Worm (Caenorhabditis elegans) whole organism, L2 larva: ENCODE measurements around the gene Y73B3B.1.
"Not testable (repeated sequence)": the region's sequence is repeated elsewhere in the genome, so short reads cannot be mapped to it uniquely, and the experiment has no call there.

ENCODE experiments used
- C34F6.9 ChIP-seq: fragments of 150-350 bp; optimal IDR thresholded peaks from 2 replicates; lab custom pipeline; 2014; ENCODE audit warnings: missing biosample characterization, missing genetic modification characterization
- R02D3.7 ChIP-seq: fragments of 150-350 bp; optimal IDR thresholded peaks from 2 replicates; lab custom pipeline; 2014; ENCODE audit warnings: missing biosample characterization, missing genetic modification characterization
- Y55F3AM.14 ChIP-seq: fragments of 200-800 bp; sonication (Bioruptor generic); optimal IDR thresholded peaks from 2 replicates; lab custom pipeline; 2018; ENCODE audit warnings: mild to moderate bottlenecking, missing genetic modification characterization, missing compliant biosample characterization
- alr-1 ChIP-seq: fragments of 150-350 bp; optimal IDR thresholded peaks from 2 replicates; lab custom pipeline; 2014; ENCODE audit warnings: missing biosample characterization, missing genetic modification characterization
- aly-2 ChIP-seq: fragments of 150-350 bp; optimal IDR thresholded peaks from 2 replicates; lab custom pipeline; 2014; ENCODE audit warnings: missing biosample characterization, missing genetic modification characterization
- blmp-1 ChIP-seq: sonication (generic microtip); optimal IDR thresholded peaks from 2 replicates; lab custom pipeline; 2017; ENCODE audit warnings: missing genetic modification characterization, mild to moderate bottlenecking, missing compliant biosample characterization, antibody characterized with exemption, moderate library complexity; ENCODE audit not compliant: insufficient read depth
- ceh-82 ChIP-seq: fragments of 150-350 bp; optimal IDR thresholded peaks from 2 replicates; lab custom pipeline; 2014; ENCODE audit warnings: missing biosample characterization, missing genetic modification characterization
- crh-2 ChIP-seq: sonication (generic microtip); optimal IDR thresholded peaks from 2 replicates; lab custom pipeline; 2017; ENCODE audit warnings: missing biosample characterization, missing genetic modification characterization
- dmd-4 ChIP-seq: sonication (generic microtip); optimal IDR thresholded peaks from 2 replicates; lab custom pipeline; 2017; ENCODE audit warnings: missing biosample characterization, missing genetic modification characterization
- egl-27 ChIP-seq: sonication (generic microtip); optimal IDR thresholded peaks from 3 replicates; lab custom pipeline; 2017; ENCODE audit warnings: missing biosample characterization, missing genetic modification reagents, missing genetic modification characterization
- elt-1 ChIP-seq: fragments of 150-350 bp; optimal IDR thresholded peaks from 2 replicates; lab custom pipeline; 2014; ENCODE audit warnings: missing biosample characterization, missing genetic modification characterization
- elt-3 ChIP-seq: sonication (generic microtip); optimal IDR thresholded peaks from 2 replicates; lab custom pipeline; 2017; ENCODE audit warnings: missing biosample characterization, missing genetic modification characterization
- gmeb-1 ChIP-seq: fragments of 150-350 bp; optimal IDR thresholded peaks from 2 replicates; lab custom pipeline; 2014; ENCODE audit warnings: missing biosample characterization, missing genetic modification characterization
- lsy-2 ChIP-seq, 2 experiments: fragments of 150-350 bp in 1 of 2; sonication (generic microtip) in 1 of 2; optimal IDR thresholded peaks; 2 replicates each; lab custom pipeline; 2014 to 2017; ENCODE audit warnings: missing biosample characterization in 2 of 2, missing genetic modification characterization in 2 of 2
- mab-5 ChIP-seq: fragments of 150-350 bp; optimal IDR thresholded peaks from 2 replicates; lab custom pipeline; 2014; ENCODE audit warnings: missing biosample characterization, missing genetic modification characterization
- mbf-1 ChIP-seq: sonication (generic microtip); optimal IDR thresholded peaks from 2 replicates; lab custom pipeline; 2017; ENCODE audit warnings: missing biosample characterization, missing genetic modification characterization
- nhr-11 ChIP-seq: fragments of 150-350 bp; optimal IDR thresholded peaks from 2 replicates; lab custom pipeline; 2014; ENCODE audit warnings: missing biosample characterization, missing genetic modification characterization
- nhr-12 ChIP-seq: fragments of 150-350 bp; optimal IDR thresholded peaks from 2 replicates; lab custom pipeline; 2014; ENCODE audit warnings: missing biosample characterization, missing genetic modification characterization
- nhr-129 ChIP-seq: fragments of 150-350 bp; optimal IDR thresholded peaks from 2 replicates; lab custom pipeline; 2014; ENCODE audit warnings: missing biosample characterization, missing genetic modification characterization
- nhr-23 ChIP-seq: fragments of 150-350 bp; optimal IDR thresholded peaks from 2 replicates; lab custom pipeline; 2014; ENCODE audit warnings: missing biosample characterization, missing genetic modification reagents, missing genetic modification characterization
- nhr-77 ChIP-seq: fragments of 150-350 bp; optimal IDR thresholded peaks from 2 replicates; lab custom pipeline; 2014; ENCODE audit warnings: missing biosample characterization, missing genetic modification characterization
- peb-1 ChIP-seq: fragments of 150-350 bp; optimal IDR thresholded peaks from 2 replicates; lab custom pipeline; 2014; ENCODE audit warnings: missing biosample characterization, missing genetic modification characterization
- sem-4 ChIP-seq: fragments of 150-350 bp; optimal IDR thresholded peaks from 2 replicates; lab custom pipeline; 2014; ENCODE audit warnings: missing biosample characterization, missing genetic modification reagents, missing genetic modification characterization
- skn-1 ChIP-seq: sonication (generic microtip); optimal IDR thresholded peaks from 2 replicates; lab custom pipeline; 2017; ENCODE audit warnings: missing biosample characterization, missing genetic modification characterization
- sma-3 ChIP-seq: sonication (generic microtip); optimal IDR thresholded peaks from 2 replicates; lab custom pipeline; 2016; ENCODE audit warnings: missing genetic modification reagents, missing genetic modification characterization, missing compliant biosample characterization
- sma-9 ChIP-seq, 2 experiments: fragments of 150-350 bp in 1 of 2; sonication (generic microtip) in 1 of 2; optimal IDR thresholded peaks; 2 replicates each; lab custom pipeline; 2014 to 2016; ENCODE audit warnings: missing genetic modification characterization in 2 of 2, mild to moderate bottlenecking in 1 of 2, missing biosample characterization in 1 of 2, missing compliant biosample characterization in 1 of 2, missing genetic modification reagents in 1 of 2, moderate library complexity in 1 of 2
- snpc-4 ChIP-seq: fragments of 150-350 bp; optimal IDR thresholded peaks from 2 replicates; lab custom pipeline; 2014; ENCODE audit warnings: missing biosample characterization, missing genetic modification characterization
- unc-39 ChIP-seq: fragments of 150-350 bp; optimal IDR thresholded peaks from 2 replicates; lab custom pipeline; 2014; ENCODE audit warnings: missing biosample characterization, missing genetic modification characterization
- unc-55 ChIP-seq: fragments of 150-350 bp; sonication (generic microtip); optimal IDR thresholded peaks from 3 replicates; lab custom pipeline; 2014; ENCODE audit warnings: missing biosample characterization, missing genetic modification reagents, missing genetic modification characterization
- unc-62 ChIP-seq: fragments of 150-350 bp; optimal IDR thresholded peaks from 2 replicates; lab custom pipeline; 2014; ENCODE audit warnings: missing biosample characterization, missing genetic modification reagents, missing genetic modification characterization
- ztf-1 ChIP-seq: fragments of 200-800 bp; sonication (Bioruptor generic); conservative IDR thresholded peaks from 2 replicates; pipeline ENCODE4 v1.3.6; 2022; ENCODE audit warnings: missing genetic modification characterization, missing compliant biosample characterization
- ztf-11 ChIP-seq: sonication (generic microtip); optimal IDR thresholded peaks from 2 replicates; lab custom pipeline; 2017; ENCODE audit warnings: missing biosample characterization, missing genetic modification characterization
- ztf-4 ChIP-seq: fragments of 150-350 bp; optimal IDR thresholded peaks from 2 replicates; lab custom pipeline; 2014; ENCODE audit warnings: missing biosample characterization, missing genetic modification characterization

Gene Y73B3B.1

DNA sequence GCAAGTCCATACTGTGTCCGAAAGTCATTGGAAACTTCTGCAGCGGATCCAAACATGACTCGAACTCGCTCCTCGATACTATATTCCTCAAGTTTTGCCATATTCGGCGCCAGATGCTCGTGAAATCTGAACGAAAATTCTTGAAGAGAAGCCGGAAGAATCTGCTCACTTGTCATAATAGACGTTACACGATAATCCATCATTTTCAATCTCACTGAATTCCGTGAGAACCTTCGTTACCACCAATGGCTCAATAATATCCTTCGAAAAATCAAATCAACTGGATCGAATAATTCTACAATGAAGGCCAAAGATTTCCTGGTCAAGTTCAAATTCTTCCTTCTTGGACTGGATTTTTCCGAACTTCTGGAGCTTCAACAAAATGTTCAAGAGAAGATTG is at the start of gene Y73B3B.1:
Gene Y73B3B.1 (minus strand): TSS at position 101 of the 400 bp plus-strand sequence.
- not testable (repeated sequence) for TF ChIP-seq nhr-11, unc-39, dmd-4 (tag; lab: Kevin White, UChicago)

DNA sequence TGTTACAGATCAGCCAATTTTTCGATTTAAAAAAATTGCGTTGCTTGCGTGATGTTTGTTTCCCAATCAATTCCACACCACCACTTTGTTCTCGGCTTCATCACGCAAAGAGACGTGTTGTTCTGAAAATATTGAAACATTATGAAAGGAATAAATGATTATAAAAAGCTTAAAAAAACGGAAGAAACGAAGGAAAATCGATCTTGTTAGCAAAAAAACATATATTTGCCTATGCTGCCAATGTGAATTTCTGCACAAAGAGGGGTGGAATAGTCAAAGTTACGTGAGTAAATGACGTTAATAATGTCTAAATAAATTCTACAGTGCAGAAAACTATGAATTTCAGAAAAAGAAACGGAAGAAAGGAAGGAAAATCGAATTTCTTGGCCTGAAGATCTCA is 28.0 kb upstream of the Y73B3B.1 start, which contains the start of gene AC8.10:
Gene AC8.10 (minus strand): TSS at position 101 of the 400 bp plus-strand sequence.
- TF ChIP-seq Y55F3AM.14; snpc-4 (tag; lab: Kevin White, UChicago); dmd-4 (tag; lab: Kevin White, UChicago): not testable (repeated sequence)

DNA sequence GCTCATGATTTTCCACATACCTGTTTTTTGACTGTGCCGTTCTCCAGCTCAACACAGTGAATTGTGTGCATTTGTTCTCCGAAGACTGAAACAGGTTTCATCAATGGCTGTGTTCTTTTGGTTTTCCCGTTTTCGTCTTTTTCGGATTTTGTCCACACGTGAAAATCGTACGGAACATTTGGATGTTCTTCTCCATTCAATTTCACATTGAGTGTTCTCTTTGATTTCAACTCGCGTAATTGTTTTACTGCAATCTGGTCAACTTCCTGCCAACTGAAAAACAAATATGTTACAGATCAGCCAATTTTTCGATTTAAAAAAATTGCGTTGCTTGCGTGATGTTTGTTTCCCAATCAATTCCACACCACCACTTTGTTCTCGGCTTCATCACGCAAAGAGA is 18.3 kb upstream of the Y73B3B.1 start, which contains the start of gene AC8.3:
Gene AC8.3 (minus strand): TSS at position 101 of the 400 bp plus-strand sequence.
- TF ChIP-seq nhr-77; elt-3; lsy-2 (tag; optimal IDR thresholded peaks at IDR 0.05; lab: Kevin White, UChicago): not testable (repeated sequence)

DNA sequence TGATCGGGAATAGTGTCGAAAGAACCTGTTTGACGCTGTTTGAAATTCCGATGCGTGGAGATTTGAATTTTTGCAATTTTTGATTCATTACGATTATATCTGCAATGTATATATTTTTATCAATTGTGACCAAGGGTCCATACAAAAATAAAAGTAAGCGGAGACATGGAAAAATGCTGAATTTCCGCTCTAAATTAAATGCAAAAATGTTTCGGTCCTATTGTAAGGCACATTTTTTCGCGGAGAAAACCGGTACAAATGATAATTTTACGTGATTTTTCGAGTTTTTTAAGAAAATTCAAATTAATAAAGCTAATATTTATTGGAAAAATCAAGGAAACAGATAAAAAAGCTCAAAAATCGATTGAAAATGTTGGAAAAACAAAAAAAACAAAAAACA is 4.4 kb upstream of the Y73B3B.1 start, which contains the start of gene set-28:
Gene set-28 (minus strand): TSS at position 101 of the 400 bp plus-strand sequence.
- TF ChIP-seq gmeb-1; sma-9 (GFP tag; optimal IDR thresholded peaks at IDR 0.05; lab: Kevin White, UChicago); sma-9 (tag; optimal IDR thresholded peaks at IDR 0.05; lab: Kevin White, UChicago); elt-1: not testable (repeated sequence)
- TF ChIP-seq, all 48 proteins: peak for 0; not testable (repeated sequence) for 48

DNA sequence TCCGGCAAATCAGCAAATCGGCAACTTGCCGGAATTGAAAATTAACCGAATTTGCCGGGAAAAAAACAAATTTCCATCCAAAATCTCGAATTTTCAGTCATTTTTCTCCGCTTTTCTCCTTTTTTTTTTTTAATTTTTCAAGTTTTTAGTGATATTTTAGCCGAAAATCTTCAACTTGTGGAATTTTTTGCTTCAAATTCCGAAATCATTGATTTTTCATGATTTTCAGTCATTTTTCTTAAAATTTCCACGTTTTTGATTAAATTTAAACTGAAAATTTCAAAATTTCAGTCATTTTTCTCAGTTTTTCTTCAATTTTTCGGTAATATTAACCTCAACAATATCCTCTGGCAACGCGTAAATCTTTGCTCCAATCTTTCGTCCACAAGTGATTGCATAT is 1.3 kb downstream of the Y73B3B.1 start, which contains the start of gene Y73B3B.3:
Gene Y73B3B.3 (plus strand): TSS at position 301 of the 400 bp plus-strand sequence.
- not testable (repeated sequence) for TF ChIP-seq sma-9 (GFP tag; optimal IDR thresholded peaks at IDR 0.05; lab: Kevin White, UChicago); sma-9 (tag; optimal IDR thresholded peaks at IDR 0.05; lab: Kevin White, UChicago); ztf-4; alr-1 (tag; lab: Kevin White, UChicago)

DNA sequence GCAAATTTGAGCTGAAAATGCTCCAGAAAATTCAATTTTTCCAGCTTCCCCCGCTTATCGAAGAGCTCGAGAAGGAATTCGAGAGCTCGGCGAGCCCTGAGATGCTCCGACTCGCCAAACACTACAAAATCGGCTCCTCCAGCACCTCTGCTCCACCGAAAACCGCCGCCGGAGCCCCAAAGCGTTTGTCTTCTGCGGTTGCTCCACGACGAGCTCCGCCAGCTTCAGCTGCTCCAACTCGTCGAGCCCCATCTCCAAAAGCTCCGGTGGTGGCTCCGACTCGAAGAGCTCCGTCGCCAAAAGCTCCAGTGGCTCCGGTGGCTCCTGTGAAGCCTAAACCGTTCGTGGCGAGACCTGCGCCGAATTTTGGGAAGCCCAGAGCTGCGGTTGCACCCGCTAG is 14.6 kb downstream of the Y73B3B.1 start:
- TF ChIP-seq aly-2 (no peak), snpc-4 (tag; lab: Kevin White, UChicago) (no peak)

DNA sequence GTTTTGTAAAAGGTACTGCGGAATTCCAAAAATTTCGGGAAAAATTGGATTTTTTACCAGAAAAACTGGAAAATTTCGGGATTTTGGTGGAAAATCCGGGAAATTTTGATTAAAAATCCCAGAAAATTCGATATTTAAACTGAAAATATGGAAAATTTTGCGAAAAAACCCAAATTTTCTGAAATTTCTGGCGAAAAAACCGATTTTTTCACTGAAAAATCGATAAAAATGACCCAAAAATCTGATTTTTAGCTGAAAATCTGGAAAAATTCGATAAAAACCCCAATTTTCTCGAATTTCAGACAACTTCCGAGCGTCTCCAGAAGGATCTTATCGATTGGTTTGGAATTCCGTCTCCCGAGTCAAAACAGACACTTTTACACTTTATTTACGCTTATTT is 18.5 kb downstream of the Y73B3B.1 start, which contains the start of gene T08D2.8:
Gene T08D2.8 (plus strand): TSS at position 301 of the 400 bp plus-strand sequence.
- TF ChIP-seq mbf-1 (tag; lab: Kevin White, UChicago) (no peak), peb-1 (no peak), ztf-11 (tag; lab: Kevin White, UChicago) (no peak), crh-2 (tag; lab: Kevin White, UChicago) (no peak), unc-55 (GFP tag; lab: Kevin White, UChicago) (no peak), elt-3 (no peak), C34F6.9 (tag; lab: Kevin White, UChicago) (no peak), nhr-129 (tag; lab: Kevin White, UChicago) (no peak)

DNA sequence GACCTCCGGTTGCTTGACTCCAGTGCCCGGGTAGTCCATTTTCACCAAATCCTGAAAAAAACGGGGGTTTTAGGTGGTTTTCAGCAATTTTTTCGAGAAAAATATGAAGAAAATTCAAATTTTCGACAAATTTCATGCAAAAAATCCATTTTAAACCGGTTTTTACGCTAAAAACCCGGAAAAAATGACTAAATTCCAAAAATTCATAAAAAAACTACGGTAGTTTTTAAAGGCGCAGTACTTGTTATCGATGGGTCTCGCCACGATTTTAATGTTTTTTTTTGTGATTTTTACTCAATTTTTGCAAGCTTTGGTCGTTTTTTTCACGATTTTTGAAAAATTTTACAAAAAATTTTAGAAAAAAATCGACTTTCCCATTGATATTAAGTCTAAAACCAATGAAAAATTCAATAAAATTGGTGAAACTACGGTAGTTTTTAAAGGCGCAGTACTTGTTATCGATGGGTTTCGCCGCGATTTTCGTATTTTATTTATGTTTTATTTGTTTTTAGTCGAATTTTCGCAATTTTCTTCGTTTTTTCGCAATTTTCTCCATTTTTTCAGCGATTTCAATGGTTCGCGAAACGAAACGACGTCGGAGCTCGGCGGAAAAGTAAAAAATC is 28.8 kb downstream of the Y73B3B.1 start, which contains the start of the genes T08D2.6 and chkr-1:
Gene T08D2.6 (minus strand): TSS at position 51 of the 623 bp plus-strand sequence.
Gene chkr-1 (plus strand): TSS at position 573 of the 623 bp plus-strand sequence.
- TF ChIP-seq crh-2, mbf-1, R02D3.7 (tag; lab: Kevin White, UChicago): not testable (repeated sequence)

DNA sequence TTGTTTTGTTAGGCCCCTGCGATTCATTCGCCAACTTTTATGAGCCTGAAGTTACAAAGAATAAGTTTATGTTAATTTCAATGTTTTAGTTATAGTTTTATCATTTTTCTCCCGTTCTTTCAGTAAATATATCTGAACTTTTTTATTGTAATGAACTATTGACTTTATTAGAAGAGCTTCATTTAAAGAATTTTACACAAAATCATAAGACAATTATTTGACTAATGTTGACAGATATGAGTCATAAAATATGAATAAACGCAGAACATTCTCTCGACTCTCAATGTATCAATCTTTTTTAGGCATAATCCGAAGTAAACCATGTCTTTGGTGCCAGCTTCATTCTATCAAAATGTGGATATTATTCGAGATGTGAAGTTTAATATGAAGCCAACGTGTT is 34.0 kb downstream of the Y73B3B.1 start, which contains the start of the genes T08D2.5 and T08D2.4:
Gene T08D2.5 (plus strand): TSS at position 301 of the 400 bp plus-strand sequence.
Gene T08D2.4 (plus strand): TSS at position 322 of the 400 bp plus-strand sequence.
- no peak for TF ChIP-seq ceh-82 (tag; lab: Kevin White, UChicago)
- TF ChIP-seq nhr-129 (tag; lab: Kevin White, UChicago) = no peak
- TF ChIP-seq blmp-1 (tag; lab: Kevin White, UChicago) = no peak
- no peak for TF ChIP-seq unc-62 (GFP tag; lab: Kevin White, UChicago)
- no peak for TF ChIP-seq egl-27
- no peak for TF ChIP-seq sma-9 (GFP tag; optimal IDR thresholded peaks at IDR 0.05; lab: Kevin White, UChicago)
- TF ChIP-seq sma-9 (tag; optimal IDR thresholded peaks at IDR 0.05; lab: Kevin White, UChicago) = no peak
- TF ChIP-seq ztf-1 (GFP tag; lab: Robert Waterston, UW) = no peak
- no peak for TF ChIP-seq sem-4
- no peak for TF ChIP-seq mab-5 (tag; lab: Kevin White, UChicago)
- no peak for TF ChIP-seq ztf-11 (tag; lab: Kevin White, UChicago)
- TF ChIP-seq nhr-23 (tag; lab: Kevin White, UChicago) = no peak
- no peak for TF ChIP-seq skn-1
- no peak for TF ChIP-seq Y55F3AM.14
- TF ChIP-seq sma-3 (GFP tag; lab: Kevin White, UChicago) = no peak
- TF ChIP-seq unc-55 (GFP tag; lab: Kevin White, UChicago) = no peak
- TF ChIP-seq snpc-4 (tag; lab: Kevin White, UChicago) = no peak
- TF ChIP-seq nhr-12 = no peak
